Worm (Caenorhabditis elegans): ENCODE data around the gene ptb-1.

Gene ptb-1

ce11 chrII:10658576-10659256, 16.7 kb upstream of the ptb-1 start, which contains the start of the genes snu-13 and rsp-7:
TSS of gene snu-13 (minus strand) at chrII:10658626.
TSS of gene rsp-7 (plus strand) at chrII:10659206.
- TF ChIP-seq sox-4 (tag; optimal IDR thresholded peaks at IDR 0.05): no peak
- peak; percentile 84 for TF ChIP-seq pag-3 (tag; optimal IDR thresholded peaks at IDR 0.05; ENCODE audit: borderline replicate concordance, insufficient read depth)
- peak; percentile 83 to 85 for TF ChIP-seq lin-35 (GFP tag; optimal IDR thresholded peaks at IDR 0.05)
- peak in 2 of 6 experiments; percentile 58 to 91 for TF ChIP-seq elt-3 (tag; optimal IDR thresholded peaks at IDR 0.05)
- peak; percentile 82 to 83 for TF ChIP-seq efl-1 (optimal IDR thresholded peaks at IDR 0.05)
- peak; percentile 74 to 96 for TF ChIP-seq efl-1 (GFP tag; optimal IDR thresholded peaks at IDR 0.05 in 1 of 2)
- peak; percentile 16 for TF ChIP-seq isw-1 (GFP tag; IDR thresholded peaks at IDR 0.05)
- peak; percentile 33 for TF ChIP-seq jun-1 (tag; optimal IDR thresholded peaks at IDR 0.05)
- TF ChIP-seq F16B12.6 (tag; optimal IDR thresholded peaks at IDR 0.05): peak; percentile 49
- no peak for TF ChIP-seq unc-30 (tag; optimal IDR thresholded peaks at IDR 0.05)
- TF ChIP-seq ceh-8 (GFP tag; optimal IDR thresholded peaks at IDR 0.05): no peak
- peak; percentile 53; the same call in 1 of the 2 replicates for TF ChIP-seq grh-1 (GFP tag; IDR thresholded peaks at IDR 0.05)
- TF ChIP-seq snpc-4 (tag; optimal IDR thresholded peaks at IDR 0.05): peak; percentile 39
- no peak for TF ChIP-seq ztf-4 (tag; optimal IDR thresholded peaks at IDR 0.05)
- peak; percentile 57 for TF ChIP-seq nhr-90 (tag; optimal IDR thresholded peaks at IDR 0.05; ENCODE audit: poor library complexity)
- no peak for TF ChIP-seq ztf-11 (tag; optimal IDR thresholded peaks at IDR 0.05)
- TF ChIP-seq ceh-63 (GFP tag; optimal IDR thresholded peaks at IDR 0.05): no peak
- TF ChIP-seq nhr-11 (tag; optimal IDR thresholded peaks at IDR 0.05): peak; percentile 14
- peak; percentile 68 for TF ChIP-seq swsn-7 (tag; optimal IDR thresholded peaks at IDR 0.05)
- TF ChIP-seq tlp-1 (tag; optimal IDR thresholded peaks at IDR 0.05): no peak
- peak; percentile 64 for TF ChIP-seq nhr-19 (GFP tag; conservative IDR thresholded peaks at IDR 0.05)
- peak; percentile 76 for TF ChIP-seq unc-130 (tag; optimal IDR thresholded peaks at IDR 0.05)
- TF ChIP-seq tbx-2 (tag; optimal IDR thresholded peaks at IDR 0.05): peak; percentile 65
- TF ChIP-seq blmp-1 (tag; optimal IDR thresholded peaks at IDR 0.05): peak; percentile 68
- TF ChIP-seq snu-23 (GFP tag; optimal IDR thresholded peaks at IDR 0.05): peak; percentile 78
- no peak for TF ChIP-seq hlh-4 (tag; optimal IDR thresholded peaks at IDR 0.05)
- no peak for TF ChIP-seq C34B4.2 (tag; optimal IDR thresholded peaks at IDR 0.05)
- TF ChIP-seq lsy-2 (tag; optimal IDR thresholded peaks at IDR 0.05): peak; percentile 84 to 89
- TF ChIP-seq pax-3 (tag; optimal IDR thresholded peaks at IDR 0.05): no peak
- no peak for TF ChIP-seq fos-1 (tag; optimal IDR thresholded peaks at IDR 0.05)
- peak; percentile 81 for TF ChIP-seq mep-1 (tag; optimal IDR thresholded peaks at IDR 0.05)
- peak; percentile 7 for TF ChIP-seq nhr-237 (tag; optimal IDR thresholded peaks at IDR 0.05)
- no peak for TF ChIP-seq mab-9 (GFP tag; IDR thresholded peaks at IDR 0.05)
- TF ChIP-seq nhr-84 (tag; optimal IDR thresholded peaks at IDR 0.05): no peak
- peak in 1 of 2 experiments; percentile 44 for TF ChIP-seq mdl-1 (tag; optimal IDR thresholded peaks at IDR 0.05)
- peak; percentile 71 for TF ChIP-seq xbp-1 (tag; optimal IDR thresholded peaks at IDR 0.05)
- TF ChIP-seq zip-4 (GFP tag; optimal IDR thresholded peaks at IDR 0.05): no peak
- TF ChIP-seq skn-1 (tag; optimal IDR thresholded peaks at IDR 0.05): peak; percentile 78
- no peak for TF ChIP-seq mef-2 (tag; optimal IDR thresholded peaks at IDR 0.05)
- TF ChIP-seq dsc-1 (tag; optimal IDR thresholded peaks at IDR 0.05): peak; percentile 49
- TF ChIP-seq C04F5.9 (tag; optimal IDR thresholded peaks at IDR 0.05): no peak
- peak; percentile 45 for TF ChIP-seq lin-13 (GFP tag; optimal IDR thresholded peaks at IDR 0.05)
- TF ChIP-seq vab-15 (tag; optimal IDR thresholded peaks at IDR 0.05): no peak
- no peak for TF ChIP-seq nhr-28 (tag; optimal IDR thresholded peaks at IDR 0.05)
- TF ChIP-seq egl-13 (tag; optimal IDR thresholded peaks at IDR 0.05): peak; percentile 13
- TF ChIP-seq irx-1 (tag; optimal IDR thresholded peaks at IDR 0.05): peak; percentile 5
- no peak for TF ChIP-seq nhr-76 (tag; optimal IDR thresholded peaks at IDR 0.05)
- TF ChIP-seq ces-1 (GFP tag; optimal IDR thresholded peaks at IDR 0.05): no peak
- TF ChIP-seq egl-27 (tag; optimal IDR thresholded peaks at IDR 0.05): no peak
- peak; percentile 37 for TF ChIP-seq fkh-8 (tag; optimal IDR thresholded peaks at IDR 0.05)
- TF ChIP-seq fkh-10 (GFP tag; optimal IDR thresholded peaks at IDR 0.05): peak; percentile 32
- no peak for TF ChIP-seq hlh-17 (GFP tag; optimal IDR thresholded peaks at IDR 0.05; ENCODE audit: borderline replicate concordance)
